Fruit fly (Drosophila melanogaster) whole organism, wandering third instar larva: Measurements from ENCODE around the gene CG45486.

Source experiments
- Abd-B ChIP-seq: fragments of >200 bp; optimal IDR thresholded peaks from 2 replicates; lab custom pipeline; 2017; ENCODE audit warnings: missing biosample characterization, missing genetic modification characterization
- CG32264 ChIP-seq: fragments of 200-800 bp; sonication (Bioruptor generic); optimal IDR thresholded peaks from 2 replicates; lab custom pipeline; 2016; ENCODE audit warnings: missing biosample characterization, missing genetic modification characterization
- CG9705 ChIP-seq: fragments of 200-800 bp; sonication (Bioruptor generic); optimal IDR thresholded peaks from 2 replicates; lab custom pipeline; 2018; ENCODE audit warnings: missing biosample characterization, mild to moderate bottlenecking, missing genetic modification characterization
- CrebA ChIP-seq: fragments of 200-800 bp; sonication (Bioruptor generic); optimal IDR thresholded peaks from 2 replicates; lab custom pipeline; 2016; ENCODE audit warnings: missing biosample characterization, mild to moderate bottlenecking, missing genetic modification characterization, borderline replicate concordance
- Dfd ChIP-seq: fragments of >200 bp; optimal IDR thresholded peaks from 2 replicates; lab custom pipeline; 2017; ENCODE audit warnings: missing biosample characterization, missing genetic modification characterization
- Dif ChIP-seq: fragments of 200-275, 200-300 bp; sonication (Bioruptor generic); optimal IDR thresholded peaks from 2 replicates; lab custom pipeline; 2018; ENCODE audit warnings: missing biosample characterization, missing genetic modification characterization; ENCODE audit not compliant: partially characterized antibody
- GATAd ChIP-seq: sonication (Bioruptor generic); optimal IDR thresholded peaks from 2 replicates; lab custom pipeline; 2016; ENCODE audit warnings: missing biosample characterization, missing genetic modification characterization
- HLH106 ChIP-seq: fragments of 200-800 bp; optimal IDR thresholded peaks from 3 replicates; lab custom pipeline; 2019; ENCODE audit warnings: missing biosample characterization, mild to moderate bottlenecking, missing genetic modification characterization, moderate library complexity
- Hnf4 ChIP-seq: fragments of 200-800 bp; sonication (Bioruptor generic); optimal IDR thresholded peaks from 2 replicates; lab custom pipeline; 2016; ENCODE audit warnings: missing biosample characterization, mild to moderate bottlenecking, missing genetic modification characterization
- Hr78 ChIP-seq: fragments of >200 bp; optimal IDR thresholded peaks from 2 replicates; lab custom pipeline; 2017; ENCODE audit warnings: missing biosample characterization, missing genetic modification characterization
- Hr83 ChIP-seq: fragments of 200-300 bp; sonication (Bioruptor generic); optimal IDR thresholded peaks from 2 replicates; lab custom pipeline; 2016; ENCODE audit warnings: missing biosample characterization, mild to moderate bottlenecking, missing genetic modification characterization, moderate library complexity; ENCODE audit not compliant: poor library complexity, severe bottlenecking
- Jra ChIP-seq: sonication (Bioruptor generic); optimal IDR thresholded peaks from 2 replicates; lab custom pipeline; 2016; ENCODE audit warnings: missing biosample characterization, missing genetic modification characterization
- Mio ChIP-seq: sonication (Bioruptor generic); optimal IDR thresholded peaks from 2 replicates; lab custom pipeline; 2016; ENCODE audit warnings: missing biosample characterization, missing genetic modification characterization
- Myc ChIP-seq: fragments of >200 bp; optimal IDR thresholded peaks from 2 replicates; lab custom pipeline; 2017
- N ChIP-seq: fragments of >200 bp; optimal IDR thresholded peaks from 2 replicates; lab custom pipeline; 2018; ENCODE audit warnings: missing biosample characterization, missing external identifiers, missing genetic modification characterization
- OdsH ChIP-seq: fragments of 200-800 bp; sonication (Bioruptor generic); optimal IDR thresholded peaks from 2 replicates; lab custom pipeline; 2016; ENCODE audit warnings: missing biosample characterization, mild to moderate bottlenecking, missing genetic modification characterization
- Rel ChIP-seq, 2 experiments: fragments of 200-800 bp; sonication (Bioruptor generic) in 1 of 2; optimal IDR thresholded peaks; 2 replicates in 1 of 2; 3 replicates in 1 of 2; lab custom pipeline; 2016 to 2019; ENCODE audit warnings: mild to moderate bottlenecking in 2 of 2, missing biosample characterization in 2 of 2, missing genetic modification characterization in 2 of 2, moderate library complexity in 1 of 2
- Sp1 ChIP-seq: fragments of 200-800 bp; sonication (Bioruptor generic); optimal IDR thresholded peaks from 3 replicates; lab custom pipeline; 2019; ENCODE audit warnings: missing biosample characterization, mild to moderate bottlenecking, missing genetic modification characterization, moderate library complexity
- Vsx2 ChIP-seq: fragments of 200-300, 225-300 bp; sonication (Bioruptor generic); optimal IDR thresholded peaks from 2 replicates; lab custom pipeline; 2018; ENCODE audit warnings: missing biosample characterization, missing genetic modification characterization; ENCODE audit not compliant: partially characterized antibody
- br ChIP-seq: fragments of 200-800 bp; sonication (Bioruptor generic); optimal IDR thresholded peaks from 2 replicates; lab custom pipeline; 2016; ENCODE audit warnings: missing biosample characterization, missing genetic modification characterization
- brk ChIP-seq: fragments of 200-800 bp; sonication (Bioruptor generic); optimal IDR thresholded peaks from 2 replicates; lab custom pipeline; 2016; ENCODE audit warnings: missing biosample characterization, mild to moderate bottlenecking, missing genetic modification characterization
- dl ChIP-seq, 2 experiments: fragments of 175-275, 200-275 bp in 1 of 2; fragments of 200-275 bp in 1 of 2; sonication (Bioruptor generic); optimal IDR thresholded peaks; lab custom pipeline; 2018; ENCODE audit warnings: mild to moderate bottlenecking in 2 of 2, missing biosample characterization in 2 of 2, missing genetic modification characterization in 2 of 2, moderate library complexity in 2 of 2; ENCODE audit not compliant: partially characterized antibody in 2 of 2, insufficient read depth in 1 of 2
- dmrt93B ChIP-seq: fragments of 200-800 bp; sonication (Bioruptor generic); optimal IDR thresholded peaks from 2 replicates; lab custom pipeline; 2018; ENCODE audit warnings: missing biosample characterization, mild to moderate bottlenecking, missing genetic modification characterization
- dsf ChIP-seq: sonication (Bioruptor generic); optimal IDR thresholded peaks from 2 replicates; lab custom pipeline; 2016; ENCODE audit warnings: missing biosample characterization, missing genetic modification characterization, borderline replicate concordance
- ey ChIP-seq: fragments of 200-800 bp; sonication (Bioruptor generic); optimal IDR thresholded peaks from 2 replicates; lab custom pipeline; 2016; ENCODE audit warnings: missing biosample characterization, missing genetic modification characterization
- foxo ChIP-seq, 2 experiments: fragments of 200-800 bp; sonication (Bioruptor generic); optimal IDR thresholded peaks; 2 replicates in 1 of 2; 3 replicates in 1 of 2; lab custom pipeline; 2016 to 2017; ENCODE audit warnings: missing biosample characterization in 2 of 2, missing genetic modification characterization in 2 of 2
- fru ChIP-seq: fragments of 200-800 bp; sonication (Bioruptor generic); optimal IDR thresholded peaks from 3 replicates; lab custom pipeline; 2016; ENCODE audit warnings: missing biosample characterization, mild to moderate bottlenecking, missing genetic modification characterization
- h ChIP-seq: fragments of 200-800 bp; sonication (Bioruptor generic); optimal IDR thresholded peaks from 3 replicates; lab custom pipeline; 2016; ENCODE audit warnings: missing biosample characterization, mild to moderate bottlenecking, missing genetic modification characterization
- jim ChIP-seq: fragments of 175-275, 200-325 bp; sonication (Bioruptor generic); optimal IDR thresholded peaks from 2 replicates; lab custom pipeline; 2016; ENCODE audit warnings: missing biosample characterization, mild to moderate bottlenecking, missing genetic modification characterization
- lola ChIP-seq: fragments of >200 bp; optimal IDR thresholded peaks from 2 replicates; lab custom pipeline; 2017; ENCODE audit warnings: missing biosample characterization, missing genetic modification characterization
- pan ChIP-seq: fragments of >200 bp; optimal IDR thresholded peaks from 2 replicates; lab custom pipeline; 2017
- psq ChIP-seq: fragments of 200-800 bp; sonication (Bioruptor generic); optimal IDR thresholded peaks from 3 replicates; lab custom pipeline; 2017; ENCODE audit warnings: missing biosample characterization, mild to moderate bottlenecking, missing genetic modification characterization, moderate library complexity
- rgr ChIP-seq: fragments of 200-800 bp; sonication (Bioruptor generic); optimal IDR thresholded peaks from 3 replicates; lab custom pipeline; 2016; ENCODE audit warnings: missing biosample characterization, mild to moderate bottlenecking, missing genetic modification characterization
- sage ChIP-seq: fragments of 200-800 bp; sonication (Bioruptor generic); optimal IDR thresholded peaks from 2 replicates; lab custom pipeline; 2016; ENCODE audit warnings: missing biosample characterization, mild to moderate bottlenecking, missing genetic modification characterization
- sv ChIP-seq: fragments of 200-800 bp; sonication (Bioruptor generic); optimal IDR thresholded peaks from 3 replicates; lab custom pipeline; 2016; ENCODE audit warnings: missing biosample characterization, missing genetic modification characterization
- tai ChIP-seq: sonication (Bioruptor generic); optimal IDR thresholded peaks from 2 replicates; lab custom pipeline; 2016; ENCODE audit warnings: missing biosample characterization, missing genetic modification characterization
- usp ChIP-seq: fragments of >200 bp; optimal IDR thresholded peaks from 2 replicates; lab custom pipeline; 2017; ENCODE audit warnings: missing biosample characterization, missing genetic modification characterization
- woc ChIP-seq: sonication (Bioruptor generic); optimal IDR thresholded peaks from 2 replicates; lab custom pipeline; 2016; ENCODE audit warnings: missing biosample characterization, mild to moderate bottlenecking, missing genetic modification characterization

Gene CG45486

DNA sequence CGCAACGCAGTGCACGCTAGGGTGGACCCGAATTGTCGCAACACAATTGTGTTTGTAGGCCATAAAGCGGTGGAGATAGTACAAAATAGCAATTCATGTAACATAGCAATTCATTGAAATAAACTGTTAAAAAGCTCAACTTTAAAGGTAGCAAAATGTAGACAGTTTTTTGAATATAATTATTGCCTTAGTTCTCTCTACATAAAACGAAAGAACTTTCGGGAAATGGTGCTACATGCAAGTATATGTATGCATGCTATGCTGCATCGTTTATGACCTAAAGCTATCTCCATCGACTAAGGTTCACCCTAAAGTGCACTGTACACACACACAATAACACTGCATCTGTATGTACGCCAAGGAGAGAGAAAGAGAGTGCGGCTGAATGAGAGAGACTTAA lies 34.9 kb downstream of the CG45486 start:
- TF ChIP-seq dl (GFP tag; optimal IDR thresholded peaks at IDR 0.05; lab: Kevin White, UChicago; ENCODE audit: insufficient read depth in 1 of 2, partially characterized antibody in 2 of 2): no peak
- TF ChIP-seq CrebA (GFP tag; lab: Kevin White, UChicago): no peak
- no peak for TF ChIP-seq pan (lab: Kevin White, UChicago)
- TF ChIP-seq jim (GFP tag; lab: Kevin White, UChicago): no peak
- TF ChIP-seq sv (GFP tag; lab: Kevin White, UChicago): no peak
- peak; percentile 73 for TF ChIP-seq br (GFP tag; lab: Kevin White, UChicago)
- no peak for TF ChIP-seq GATAd (GFP tag; lab: Kevin White, UChicago)
- TF ChIP-seq psq: peak; percentile 53
- peak; percentile 76 for TF ChIP-seq dmrt93B (GFP tag; lab: Kevin White, UChicago)
- TF ChIP-seq Hnf4 (GFP tag; lab: Kevin White, UChicago): peak; percentile 68
- no peak for TF ChIP-seq Myc (lab: Kevin White, UChicago)
- TF ChIP-seq Hr83 (GFP tag; lab: Kevin White, UChicago): no peak
- TF ChIP-seq CG9705: peak; percentile 49
- TF ChIP-seq lola (GFP tag; lab: Kevin White, UChicago): no peak
- peak; percentile 23 for TF ChIP-seq Jra (GFP tag; lab: Kevin White, UChicago)
- no peak for TF ChIP-seq Vsx2 (GFP tag; lab: Kevin White, UChicago)
- TF ChIP-seq Mio (GFP tag; lab: Kevin White, UChicago): no peak
- TF ChIP-seq N (GFP tag; lab: Kevin White, UChicago): no peak
- TF ChIP-seq Rel (GFP tag; optimal IDR thresholded peaks at IDR 0.05; lab: Kevin White, UChicago): no peak
- TF ChIP-seq Rel (tag; optimal IDR thresholded peaks at IDR 0.05; lab: Kevin White, UChicago): peak; percentile 8
- TF ChIP-seq dsf (GFP tag; lab: Kevin White, UChicago): no peak
- peak; percentile 70 for TF ChIP-seq rgr (GFP tag; lab: Kevin White, UChicago)
- peak; percentile 78 for TF ChIP-seq HLH106 (tag; lab: Kevin White, UChicago)
- no peak for TF ChIP-seq CG32264 (GFP tag; lab: Kevin White, UChicago)
- no peak for TF ChIP-seq Dif
- peak; percentile 83 for TF ChIP-seq Sp1 (GFP tag; lab: Kevin White, UChicago)
- TF ChIP-seq ey (GFP tag; lab: Kevin White, UChicago): peak; percentile 78
- TF ChIP-seq Dfd (GFP tag; lab: Kevin White, UChicago): no peak
- TF ChIP-seq foxo (GFP tag; optimal IDR thresholded peaks at IDR 0.05; lab: Kevin White, UChicago): peak in 1 of 2 experiments; percentile 80
- peak; percentile 70 for TF ChIP-seq OdsH (GFP tag; lab: Kevin White, UChicago)
- no peak for TF ChIP-seq brk (GFP tag; lab: Kevin White, UChicago)
- no peak for TF ChIP-seq tai (GFP tag; lab: Kevin White, UChicago)
- no peak for TF ChIP-seq usp (GFP tag; lab: Kevin White, UChicago)
- TF ChIP-seq woc (GFP tag; lab: Kevin White, UChicago): peak; percentile 25
- TF ChIP-seq h (GFP tag; lab: Kevin White, UChicago): peak; percentile 80
- no peak for TF ChIP-seq Abd-B (GFP tag; lab: Kevin White, UChicago)
- no peak for TF ChIP-seq Hr78 (GFP tag; lab: Kevin White, UChicago)
- TF ChIP-seq fru (GFP tag; lab: Kevin White, UChicago): peak; percentile 86
- TF ChIP-seq sage (GFP tag; lab: Kevin White, UChicago): no peak
- TF ChIP-seq, all 38 proteins: peak for 16

DNA sequence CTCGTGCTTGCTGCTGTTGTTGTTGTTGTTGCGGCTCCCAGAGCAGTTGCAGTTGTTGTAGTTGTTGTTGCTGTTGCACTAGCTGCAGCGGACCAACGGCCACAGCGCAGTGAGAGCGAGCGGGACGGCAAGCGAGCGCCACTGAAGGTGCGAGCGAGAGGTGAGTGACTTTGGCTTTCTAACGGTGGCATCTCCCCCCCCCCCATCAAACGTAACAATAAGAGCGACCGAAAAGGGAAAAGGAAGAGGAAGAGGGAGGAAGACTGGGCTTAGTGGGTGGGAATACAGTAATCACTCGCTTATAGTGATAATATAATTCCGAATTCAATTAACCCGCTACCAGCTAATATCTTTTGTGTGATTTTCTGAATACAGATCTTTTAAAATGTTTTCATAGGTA lies 42.9 kb downstream of the CG45486 start:
- TF ChIP-seq GATAd (GFP tag; lab: Kevin White, UChicago): no peak
- no peak for TF ChIP-seq fru (GFP tag; lab: Kevin White, UChicago)
- TF ChIP-seq tai (GFP tag; lab: Kevin White, UChicago): no peak
- TF ChIP-seq h (GFP tag; lab: Kevin White, UChicago): no peak
- no peak for TF ChIP-seq ey (GFP tag; lab: Kevin White, UChicago)
- no peak for TF ChIP-seq Myc (lab: Kevin White, UChicago)
- no peak for TF ChIP-seq Mio (GFP tag; lab: Kevin White, UChicago)
- no peak for TF ChIP-seq br (GFP tag; lab: Kevin White, UChicago)
- TF ChIP-seq Abd-B (GFP tag; lab: Kevin White, UChicago): no peak
- no peak for TF ChIP-seq foxo (GFP tag; optimal IDR thresholded peaks at IDR 0.05; lab: Kevin White, UChicago)
- no peak for TF ChIP-seq Vsx2 (GFP tag; lab: Kevin White, UChicago)
